Worm (Caenorhabditis elegans): ENCODE measurements around the gene hpo-19.

DNA sequence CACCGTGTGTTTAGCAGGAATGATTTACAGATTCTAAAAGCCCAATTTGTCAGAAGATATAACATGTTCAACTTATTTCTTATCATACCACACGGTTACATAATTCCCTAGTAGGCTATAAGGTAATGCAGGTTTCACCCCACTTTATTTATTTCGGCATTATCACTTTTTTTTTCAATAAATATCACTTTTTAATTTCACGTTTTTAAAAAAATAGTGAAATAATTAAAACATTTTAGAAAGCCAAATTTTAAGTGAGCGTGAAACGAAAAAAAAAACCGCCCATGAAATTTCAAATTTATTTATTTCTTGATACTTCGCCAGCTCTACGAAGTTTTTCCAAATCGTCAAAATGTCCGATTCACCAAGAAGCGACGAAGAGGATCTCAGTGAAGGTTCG lies 11.9 kb downstream of the hpo-19 start, which contains the start of gene fbxa-196:
- TF ChIP-seq flt-1 (GFP tag; IDR thresholded peaks at IDR 0.05) (no peak), ref-1 (GFP tag; conservative IDR thresholded peaks at IDR 0.05) (no peak), cog-1 (tag; optimal IDR thresholded peaks at IDR 0.05) (no peak), T22C8.4 (GFP tag; IDR thresholded peaks at IDR 0.05) (no peak)
